Worm (Caenorhabditis elegans) whole organism, L3 larva: ENCODE measurements around the gene F14F8.14.

Experiments
- aly-2 ChIP-seq: fragments of 150-350 bp; optimal IDR thresholded peaks from 2 replicates; lab custom pipeline; 2014; ENCODE audit warnings: missing biosample characterization, missing genetic modification characterization
- ama-1 ChIP-seq: fragments of 150-350 bp; optimal IDR thresholded peaks from 2 replicates; lab custom pipeline; 2018
- ceh-16 ChIP-seq: sonication (generic microtip); optimal IDR thresholded peaks from 2 replicates; lab custom pipeline; 2017; ENCODE audit warnings: missing biosample characterization, missing genetic modification characterization
- ceh-28 ChIP-seq: fragments of 150-350 bp; optimal IDR thresholded peaks from 2 replicates; lab custom pipeline; 2014; ENCODE audit warnings: missing biosample characterization, missing genetic modification reagents, missing genetic modification characterization
- ceh-82 ChIP-seq: fragments of 150-350 bp; optimal IDR thresholded peaks from 2 replicates; lab custom pipeline; 2014; ENCODE audit warnings: missing biosample characterization, missing genetic modification characterization
- ceh-9 ChIP-seq: sonication (generic microtip); optimal IDR thresholded peaks from 2 replicates; lab custom pipeline; 2018; ENCODE audit warnings: missing biosample characterization, missing genetic modification characterization
- egl-5 ChIP-seq: fragments of 150-350 bp; optimal IDR thresholded peaks from 2 replicates; lab custom pipeline; 2017; ENCODE audit warnings: missing biosample characterization, missing genetic modification reagents, missing genetic modification characterization, inconsistent platforms
- elt-1 ChIP-seq: fragments of 150-350 bp; optimal IDR thresholded peaks from 2 replicates; lab custom pipeline; 2014; ENCODE audit warnings: missing biosample characterization, missing genetic modification characterization
- elt-3 ChIP-seq, 3 experiments: fragments of 150-350 bp in 1 of 3; sonication (generic microtip) in 2 of 3; optimal IDR thresholded peaks; 2 replicates in 2 of 3; 4 replicates in 1 of 3; lab custom pipeline; 2014 to 2017; ENCODE audit warnings: missing biosample characterization in 3 of 3, missing genetic modification characterization in 3 of 3
- eor-1 ChIP-seq, 2 experiments: fragments of 150-350 bp; optimal IDR thresholded peaks; 2 replicates each; lab custom pipeline; 2014 to 2018; ENCODE audit warnings: missing biosample characterization in 2 of 2, missing genetic modification characterization in 2 of 2
- fkh-10 ChIP-seq: sonication (generic microtip); optimal IDR thresholded peaks from 2 replicates; lab custom pipeline; 2017; ENCODE audit warnings: missing biosample characterization, missing genetic modification reagents, missing genetic modification characterization
- fkh-2 ChIP-seq: fragments of 150-350 bp; optimal IDR thresholded peaks from 2 replicates; lab custom pipeline; 2014; ENCODE audit warnings: missing biosample characterization, missing genetic modification reagents, missing genetic modification characterization
- hmg-11 ChIP-seq: sonication (generic microtip); optimal IDR thresholded peaks from 2 replicates; lab custom pipeline; 2016; ENCODE audit warnings: missing genetic modification characterization, missing compliant biosample characterization
- jun-1 ChIP-seq: fragments of 150-350 bp; optimal IDR thresholded peaks from 2 replicates; lab custom pipeline; 2014; ENCODE audit warnings: missing biosample characterization, missing genetic modification reagents, missing genetic modification characterization
- lin-15B ChIP-seq: fragments of 150-350 bp; optimal IDR thresholded peaks from 2 replicates; lab custom pipeline; 2014; ENCODE audit warnings: missing biosample characterization, missing genetic modification characterization
- lsy-12 ChIP-seq: sonication (generic microtip); optimal IDR thresholded peaks from 2 replicates; lab custom pipeline; 2016; ENCODE audit warnings: mild to moderate bottlenecking, missing genetic modification characterization, missing compliant biosample characterization
- mml-1 ChIP-seq: fragments of 150-350 bp; sonication (generic microtip); optimal IDR thresholded peaks from 3 replicates; lab custom pipeline; 2014; ENCODE audit warnings: missing biosample characterization, missing genetic modification characterization
- nfya-1 ChIP-seq: sonication (generic microtip); optimal IDR thresholded peaks from 2 replicates; lab custom pipeline; 2017; ENCODE audit warnings: missing genetic modification characterization, mild to moderate bottlenecking, missing compliant biosample characterization, antibody characterized with exemption, moderate library complexity; ENCODE audit not compliant: insufficient read depth
- nhr-12 ChIP-seq: fragments of 150-350 bp; optimal IDR thresholded peaks from 2 replicates; lab custom pipeline; 2014; ENCODE audit warnings: missing biosample characterization, missing genetic modification characterization
- nhr-23 ChIP-seq: fragments of 150-350 bp; optimal IDR thresholded peaks from 2 replicates; lab custom pipeline; 2014; ENCODE audit warnings: missing biosample characterization, missing genetic modification reagents, missing genetic modification characterization
- nhr-237 ChIP-seq: fragments of 150-350 bp; optimal IDR thresholded peaks from 2 replicates; lab custom pipeline; 2014; ENCODE audit warnings: missing biosample characterization, missing genetic modification characterization
- nhr-25 ChIP-seq: sonication (generic microtip); optimal IDR thresholded peaks from 2 replicates; lab custom pipeline; 2017; ENCODE audit warnings: missing biosample characterization, missing genetic modification characterization
- nhr-28 ChIP-seq: fragments of 150-350 bp; optimal IDR thresholded peaks from 2 replicates; lab custom pipeline; 2014; ENCODE audit warnings: missing biosample characterization, missing genetic modification characterization
- nhr-67 ChIP-seq: fragments of 150-350 bp; optimal IDR thresholded peaks from 2 replicates; lab custom pipeline; 2014; ENCODE audit warnings: missing biosample characterization, missing genetic modification characterization
- nhr-76 ChIP-seq: fragments of 150-350 bp; sonication (generic microtip); optimal IDR thresholded peaks from 5 replicates; lab custom pipeline; 2014; ENCODE audit warnings: missing biosample characterization, missing genetic modification characterization
- sea-2 ChIP-seq: fragments of 150-350 bp; sonication (generic microtip); optimal IDR thresholded peaks from 4 replicates; lab custom pipeline; 2014; ENCODE audit warnings: missing biosample characterization, missing genetic modification reagents, missing genetic modification characterization
- snpc-4 ChIP-seq: fragments of 150-350 bp; optimal IDR thresholded peaks from 2 replicates; lab custom pipeline; 2014; ENCODE audit warnings: missing biosample characterization, missing genetic modification characterization
- tbx-2 ChIP-seq: sonication (generic microtip); optimal IDR thresholded peaks from 2 replicates; lab custom pipeline; 2016; ENCODE audit warnings: mild to moderate bottlenecking, missing genetic modification characterization, missing compliant biosample characterization
- unc-39 ChIP-seq: sonication (generic microtip); optimal IDR thresholded peaks from 4 replicates; lab custom pipeline; 2017; ENCODE audit warnings: missing biosample characterization, missing genetic modification characterization
- unc-62 ChIP-seq: fragments of 150-350 bp; sonication (generic microtip); optimal IDR thresholded peaks from 4 replicates; lab custom pipeline; 2014; ENCODE audit warnings: missing biosample characterization, missing genetic modification reagents, missing genetic modification characterization
- zag-1 ChIP-seq: fragments of 150-350 bp; optimal IDR thresholded peaks from 2 replicates; lab custom pipeline; 2014; ENCODE audit warnings: missing biosample characterization, missing genetic modification characterization
- ztf-11 ChIP-seq: fragments of 150-350 bp; optimal IDR thresholded peaks from 2 replicates; lab custom pipeline; 2014; ENCODE audit warnings: missing biosample characterization, missing genetic modification characterization
- ztf-4 ChIP-seq: fragments of 150-350 bp; optimal IDR thresholded peaks from 2 replicates; lab custom pipeline; 2014; ENCODE audit warnings: missing biosample characterization, missing genetic modification characterization

Gene F14F8.14

ce11 chrV:16666647-16667046 lies at the start of gene F14F8.14:
Gene F14F8.14, minus strand, starts transcription at chrV:16666747.
- TF ChIP-seq nfya-1 (tag; lab: Kevin White, UChicago) (no peak), elt-1 (tag; lab: Kevin White, UChicago) (no peak), eor-1 (tag; optimal IDR thresholded peaks at IDR 0.05; lab: Kevin White, UChicago) (no peak), tbx-2 (tag; lab: Kevin White, UChicago) (no peak), ceh-28 (tag; lab: Kevin White, UChicago) (no peak), nhr-237 (tag; lab: Kevin White, UChicago) (no peak), nhr-12 (no peak), lin-15B (tag; lab: Kevin White, UChicago) (no peak), aly-2 (tag; lab: Kevin White, UChicago) (no peak), fkh-2 (tag; lab: Kevin White, UChicago) (no peak), nhr-76 (no peak), unc-62 (GFP tag; lab: Kevin White, UChicago) (no peak), ama-1 (lab: Kevin White, UChicago) (no peak), nhr-67 (tag; lab: Kevin White, UChicago) (no peak), snpc-4 (no peak), nhr-25 (tag; lab: Kevin White, UChicago) (no peak), lsy-12 (tag; lab: Kevin White, UChicago) (no peak)

DNA sequence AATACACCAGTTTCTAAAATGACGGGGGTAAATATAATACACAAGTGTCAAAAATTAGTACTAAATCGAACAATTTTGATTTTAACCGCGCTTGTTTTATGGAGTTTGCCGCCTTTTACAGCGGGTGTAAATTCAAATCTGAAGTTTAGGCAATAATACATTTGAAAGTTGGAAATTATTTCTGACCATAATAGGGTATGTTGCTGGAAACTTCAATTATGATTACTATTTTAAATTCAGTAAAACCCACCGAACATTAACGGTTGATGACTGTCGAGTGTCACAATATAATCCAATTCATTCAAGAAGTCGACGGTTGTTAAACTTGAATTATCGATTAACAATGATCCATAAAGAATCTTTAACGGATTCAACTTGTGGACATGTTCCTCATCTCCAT lies 47.2 kb upstream of the F14F8.14 start:
- no peak for TF ChIP-seq mml-1 (tag; lab: Kevin White, UChicago)
- TF ChIP-seq elt-3 (tag; optimal IDR thresholded peaks at IDR 0.05; lab: Kevin White, UChicago): no peak
- TF ChIP-seq hmg-11 (tag; lab: Kevin White, UChicago): no peak
- TF ChIP-seq sea-2 (GFP tag; lab: Kevin White, UChicago): no peak
- no peak for TF ChIP-seq nhr-28 (tag; lab: Kevin White, UChicago)
- TF ChIP-seq eor-1 (tag; optimal IDR thresholded peaks at IDR 0.05; lab: Kevin White, UChicago): no peak
- no peak for TF ChIP-seq lin-15B (tag; lab: Kevin White, UChicago)
- TF ChIP-seq ceh-16 (tag; lab: Kevin White, UChicago): no peak
- no peak for TF ChIP-seq zag-1 (tag; lab: Kevin White, UChicago)
- TF ChIP-seq jun-1 (tag; lab: Kevin White, UChicago): no peak

- TF ChIP-seq ztf-11 (tag; lab: Kevin White, UChicago) (no peak), tbx-2 (tag; lab: Kevin White, UChicago) (no peak), egl-5 (tag; lab: Kevin White, UChicago) (no peak), elt-1 (tag; lab: Kevin White, UChicago) (no peak), nhr-12 (no peak), sea-2 (GFP tag; lab: Kevin White, UChicago) (no peak), ztf-4 (tag; lab: Kevin White, UChicago) (no peak), nhr-25 (tag; lab: Kevin White, UChicago) (no peak), ceh-9 (tag; lab: Kevin White, UChicago) (no peak), snpc-4 (no peak), ceh-16 (tag; lab: Kevin White, UChicago) (no peak), unc-39 (tag; lab: Kevin White, UChicago) (no peak), aly-2 (tag; lab: Kevin White, UChicago) (no peak), nhr-237 (tag; lab: Kevin White, UChicago) (no peak), unc-62 (GFP tag; lab: Kevin White, UChicago) (no peak), nhr-67 (tag; lab: Kevin White, UChicago) (no peak), nfya-1 (tag; lab: Kevin White, UChicago) (no peak), ceh-82 (tag; lab: Kevin White, UChicago) (no peak), mml-1 (tag; lab: Kevin White, UChicago) (no peak), nhr-23 (tag; lab: Kevin White, UChicago) (no peak)
These were observed 40.0 kb upstream of the F14F8.14 start, which contains the start of gene clec-9 for ce11 chrV:16706549-16706948. Gene clec-9, minus strand, starts transcription at chrV:16706649.

DNA sequence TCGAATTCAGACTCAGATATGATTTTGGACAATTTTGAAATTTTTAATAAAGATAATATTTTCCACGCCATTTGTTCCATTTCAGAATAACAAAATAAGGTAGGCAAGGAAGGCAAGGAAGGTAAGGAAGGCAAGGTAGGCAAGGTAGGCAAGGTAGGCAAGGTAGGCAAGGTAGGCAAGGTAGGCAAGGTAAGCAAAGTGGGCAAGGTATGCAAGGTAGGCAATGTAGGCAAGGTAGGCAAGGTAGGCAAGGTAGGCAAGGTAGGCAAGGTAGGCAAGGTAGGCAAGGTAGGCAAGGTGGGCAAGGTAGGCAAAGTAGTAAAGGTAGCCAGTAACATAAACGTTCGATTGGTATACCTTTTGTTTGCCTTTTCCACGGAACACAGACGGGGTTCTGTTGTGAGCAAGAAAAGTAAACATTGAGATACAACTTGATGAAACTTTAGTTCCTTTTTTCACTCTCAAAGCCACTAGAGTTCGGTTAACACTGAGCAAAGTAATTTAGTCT lies 33.3 kb upstream of the F14F8.14 start, which contains the start of gene Y70C5C.1:
Y70C5C.1 (plus strand) TSS at position 458 of the 508 bp plus-strand sequence.
- TF ChIP-seq nhr-12 (no peak), ama-1 (lab: Kevin White, UChicago) (no peak), fkh-10 (GFP tag; lab: Kevin White, UChicago) (no peak)
